Worm (Caenorhabditis elegans) whole organism, L2 larva: ENCODE data around the gene mrps-5.

Experiments
- ZK546.5 ChIP-seq: sonication (generic microtip); optimal IDR thresholded peaks from 2 replicates; lab custom pipeline; 2017; ENCODE audit warnings: missing biosample characterization, missing genetic modification characterization
- alr-1 ChIP-seq: fragments of 150-350 bp; optimal IDR thresholded peaks from 2 replicates; lab custom pipeline; 2014; ENCODE audit warnings: missing biosample characterization, missing genetic modification characterization
- blmp-1 ChIP-seq: sonication (generic microtip); optimal IDR thresholded peaks from 2 replicates; lab custom pipeline; 2017; ENCODE audit warnings: missing genetic modification characterization, mild to moderate bottlenecking, missing compliant biosample characterization, antibody characterized with exemption, moderate library complexity; ENCODE audit not compliant: insufficient read depth
- ceh-82 ChIP-seq: fragments of 150-350 bp; optimal IDR thresholded peaks from 2 replicates; lab custom pipeline; 2014; ENCODE audit warnings: missing biosample characterization, missing genetic modification characterization
- dmd-4 ChIP-seq: sonication (generic microtip); optimal IDR thresholded peaks from 2 replicates; lab custom pipeline; 2017; ENCODE audit warnings: missing biosample characterization, missing genetic modification characterization
- elt-3 ChIP-seq: sonication (generic microtip); optimal IDR thresholded peaks from 2 replicates; lab custom pipeline; 2017; ENCODE audit warnings: missing biosample characterization, missing genetic modification characterization
- lsy-2 ChIP-seq, 2 experiments: fragments of 150-350 bp in 1 of 2; sonication (generic microtip) in 1 of 2; optimal IDR thresholded peaks; 2 replicates each; lab custom pipeline; 2014 to 2017; ENCODE audit warnings: missing biosample characterization in 2 of 2, missing genetic modification characterization in 2 of 2
- nhr-25 ChIP-seq: fragments of 150-350 bp; sonication (generic microtip); optimal IDR thresholded peaks from 3 replicates; lab custom pipeline; 2014; ENCODE audit warnings: missing biosample characterization, missing genetic modification characterization
- sma-9 ChIP-seq, 2 experiments: fragments of 150-350 bp in 1 of 2; sonication (generic microtip) in 1 of 2; optimal IDR thresholded peaks; 2 replicates each; lab custom pipeline; 2014 to 2016; ENCODE audit warnings: missing genetic modification characterization in 2 of 2, mild to moderate bottlenecking in 1 of 2, missing biosample characterization in 1 of 2, missing compliant biosample characterization in 1 of 2, missing genetic modification reagents in 1 of 2, moderate library complexity in 1 of 2

DNA sequence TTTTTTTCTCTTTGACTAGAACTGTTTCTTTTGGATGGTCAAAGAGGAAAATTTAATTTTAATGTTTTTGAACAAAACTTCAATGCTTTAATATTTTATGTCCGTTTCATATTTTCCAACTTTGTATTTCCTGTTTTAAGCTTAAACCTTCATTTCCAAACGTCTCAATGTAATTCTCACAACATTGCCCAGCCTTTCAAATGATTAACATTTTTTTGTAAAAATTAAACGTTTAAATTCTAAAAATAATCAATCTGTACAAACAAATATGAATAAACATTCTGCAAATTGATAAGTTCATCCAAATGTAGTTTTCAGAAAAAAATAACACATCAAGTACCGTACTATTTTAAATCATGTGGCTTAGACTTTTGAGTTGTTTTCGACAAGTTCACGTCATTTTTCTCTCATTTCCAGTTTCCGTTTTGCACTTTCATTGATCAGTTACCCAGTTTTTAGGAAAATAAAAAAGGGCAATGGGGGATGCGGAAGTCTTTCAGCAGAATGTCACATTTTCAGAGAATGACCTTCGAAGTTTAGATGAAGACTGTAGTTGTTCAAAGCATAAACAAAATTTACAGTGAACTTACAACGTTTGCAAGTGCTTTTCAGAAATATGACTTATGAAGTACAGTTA lies 20.5 kb upstream of the mrps-5 start:
- TF ChIP-seq blmp-1 (tag; lab: Kevin White, UChicago), result peak; percentile 48
- TF ChIP-seq ceh-82 (tag; lab: Kevin White, UChicago), result no peak
- peak; percentile 37 for TF ChIP-seq nhr-25 (tag; lab: Kevin White, UChicago)
- TF ChIP-seq alr-1 (tag; lab: Kevin White, UChicago), result no peak
- no peak for TF ChIP-seq sma-9 (GFP tag; optimal IDR thresholded peaks at IDR 0.05; lab: Kevin White, UChicago)
- TF ChIP-seq sma-9 (tag; optimal IDR thresholded peaks at IDR 0.05; lab: Kevin White, UChicago), result no peak
- TF ChIP-seq dmd-4 (tag; lab: Kevin White, UChicago), result no peak
- peak in 1 of 2 experiments; percentile 43 for TF ChIP-seq lsy-2 (tag; optimal IDR thresholded peaks at IDR 0.05; lab: Kevin White, UChicago)
- no peak for TF ChIP-seq elt-3 (tag; lab: Kevin White, UChicago)
- TF ChIP-seq ZK546.5, result no peak
